Fruit fly (Drosophila melanogaster) whole organism, wandering third instar larva: ENCODE data around the gene ImpL2.
A peak's percentile ranks its signal among the peaks of the same experiment; 100 is the strongest.

Experiments used
- Abd-B ChIP-seq: fragments of >200 bp; optimal IDR thresholded peaks from 2 replicates; lab custom pipeline; 2017; ENCODE audit warnings: missing biosample characterization, missing genetic modification characterization
- CG9705 ChIP-seq: fragments of 200-800 bp; sonication (Bioruptor generic); optimal IDR thresholded peaks from 2 replicates; lab custom pipeline; 2018; ENCODE audit warnings: missing biosample characterization, mild to moderate bottlenecking, missing genetic modification characterization
- CrebA ChIP-seq: fragments of 200-800 bp; sonication (Bioruptor generic); optimal IDR thresholded peaks from 2 replicates; lab custom pipeline; 2016; ENCODE audit warnings: missing biosample characterization, mild to moderate bottlenecking, missing genetic modification characterization, borderline replicate concordance
- Dif ChIP-seq: fragments of 200-275, 200-300 bp; sonication (Bioruptor generic); optimal IDR thresholded peaks from 2 replicates; lab custom pipeline; 2018; ENCODE audit warnings: missing biosample characterization, missing genetic modification characterization; ENCODE audit not compliant: partially characterized antibody
- HLH106 ChIP-seq: fragments of 200-800 bp; optimal IDR thresholded peaks from 3 replicates; lab custom pipeline; 2019; ENCODE audit warnings: missing biosample characterization, mild to moderate bottlenecking, missing genetic modification characterization, moderate library complexity
- Hnf4 ChIP-seq: fragments of 200-800 bp; sonication (Bioruptor generic); optimal IDR thresholded peaks from 2 replicates; lab custom pipeline; 2016; ENCODE audit warnings: missing biosample characterization, mild to moderate bottlenecking, missing genetic modification characterization
- Hr78 ChIP-seq: fragments of >200 bp; optimal IDR thresholded peaks from 2 replicates; lab custom pipeline; 2017; ENCODE audit warnings: missing biosample characterization, missing genetic modification characterization
- Hr83 ChIP-seq: fragments of 200-300 bp; sonication (Bioruptor generic); optimal IDR thresholded peaks from 2 replicates; lab custom pipeline; 2016; ENCODE audit warnings: missing biosample characterization, mild to moderate bottlenecking, missing genetic modification characterization, moderate library complexity; ENCODE audit not compliant: poor library complexity, severe bottlenecking
- Mio ChIP-seq: sonication (Bioruptor generic); optimal IDR thresholded peaks from 2 replicates; lab custom pipeline; 2016; ENCODE audit warnings: missing biosample characterization, missing genetic modification characterization
- Myc ChIP-seq: fragments of >200 bp; optimal IDR thresholded peaks from 2 replicates; lab custom pipeline; 2017
- N ChIP-seq: fragments of >200 bp; optimal IDR thresholded peaks from 2 replicates; lab custom pipeline; 2018; ENCODE audit warnings: missing biosample characterization, missing external identifiers, missing genetic modification characterization
- OdsH ChIP-seq: fragments of 200-800 bp; sonication (Bioruptor generic); optimal IDR thresholded peaks from 2 replicates; lab custom pipeline; 2016; ENCODE audit warnings: missing biosample characterization, mild to moderate bottlenecking, missing genetic modification characterization
- Rel ChIP-seq, 2 experiments: fragments of 200-800 bp; sonication (Bioruptor generic) in 1 of 2; optimal IDR thresholded peaks; 2 replicates in 1 of 2; 3 replicates in 1 of 2; lab custom pipeline; 2016 to 2019; ENCODE audit warnings: mild to moderate bottlenecking in 2 of 2, missing biosample characterization in 2 of 2, missing genetic modification characterization in 2 of 2, moderate library complexity in 1 of 2
- Sp1 ChIP-seq: fragments of 200-800 bp; sonication (Bioruptor generic); optimal IDR thresholded peaks from 3 replicates; lab custom pipeline; 2019; ENCODE audit warnings: missing biosample characterization, mild to moderate bottlenecking, missing genetic modification characterization, moderate library complexity
- brk ChIP-seq: fragments of 200-800 bp; sonication (Bioruptor generic); optimal IDR thresholded peaks from 2 replicates; lab custom pipeline; 2016; ENCODE audit warnings: missing biosample characterization, mild to moderate bottlenecking, missing genetic modification characterization
- dl ChIP-seq, 2 experiments: fragments of 175-275, 200-275 bp in 1 of 2; fragments of 200-275 bp in 1 of 2; sonication (Bioruptor generic); optimal IDR thresholded peaks; lab custom pipeline; 2018; ENCODE audit warnings: mild to moderate bottlenecking in 2 of 2, missing biosample characterization in 2 of 2, missing genetic modification characterization in 2 of 2, moderate library complexity in 2 of 2; ENCODE audit not compliant: partially characterized antibody in 2 of 2, insufficient read depth in 1 of 2
- dmrt93B ChIP-seq: fragments of 200-800 bp; sonication (Bioruptor generic); optimal IDR thresholded peaks from 2 replicates; lab custom pipeline; 2018; ENCODE audit warnings: missing biosample characterization, mild to moderate bottlenecking, missing genetic modification characterization
- ey ChIP-seq: fragments of 200-800 bp; sonication (Bioruptor generic); optimal IDR thresholded peaks from 2 replicates; lab custom pipeline; 2016; ENCODE audit warnings: missing biosample characterization, missing genetic modification characterization
- foxo ChIP-seq, 2 experiments: fragments of 200-800 bp; sonication (Bioruptor generic); optimal IDR thresholded peaks; 2 replicates in 1 of 2; 3 replicates in 1 of 2; lab custom pipeline; 2016 to 2017; ENCODE audit warnings: missing biosample characterization in 2 of 2, missing genetic modification characterization in 2 of 2
- fru ChIP-seq: fragments of 200-800 bp; sonication (Bioruptor generic); optimal IDR thresholded peaks from 3 replicates; lab custom pipeline; 2016; ENCODE audit warnings: missing biosample characterization, mild to moderate bottlenecking, missing genetic modification characterization
- h ChIP-seq: fragments of 200-800 bp; sonication (Bioruptor generic); optimal IDR thresholded peaks from 3 replicates; lab custom pipeline; 2016; ENCODE audit warnings: missing biosample characterization, mild to moderate bottlenecking, missing genetic modification characterization
- lola ChIP-seq: fragments of >200 bp; optimal IDR thresholded peaks from 2 replicates; lab custom pipeline; 2017; ENCODE audit warnings: missing biosample characterization, missing genetic modification characterization
- pan ChIP-seq: fragments of >200 bp; optimal IDR thresholded peaks from 2 replicates; lab custom pipeline; 2017
- psq ChIP-seq: fragments of 200-800 bp; sonication (Bioruptor generic); optimal IDR thresholded peaks from 3 replicates; lab custom pipeline; 2017; ENCODE audit warnings: missing biosample characterization, mild to moderate bottlenecking, missing genetic modification characterization, moderate library complexity
- rgr ChIP-seq: fragments of 200-800 bp; sonication (Bioruptor generic); optimal IDR thresholded peaks from 3 replicates; lab custom pipeline; 2016; ENCODE audit warnings: missing biosample characterization, mild to moderate bottlenecking, missing genetic modification characterization
- sv ChIP-seq: fragments of 200-800 bp; sonication (Bioruptor generic); optimal IDR thresholded peaks from 3 replicates; lab custom pipeline; 2016; ENCODE audit warnings: missing biosample characterization, missing genetic modification characterization
- tai ChIP-seq: sonication (Bioruptor generic); optimal IDR thresholded peaks from 2 replicates; lab custom pipeline; 2016; ENCODE audit warnings: missing biosample characterization, missing genetic modification characterization
- usp ChIP-seq: fragments of >200 bp; optimal IDR thresholded peaks from 2 replicates; lab custom pipeline; 2017; ENCODE audit warnings: missing biosample characterization, missing genetic modification characterization
- woc ChIP-seq: sonication (Bioruptor generic); optimal IDR thresholded peaks from 2 replicates; lab custom pipeline; 2016; ENCODE audit warnings: missing biosample characterization, mild to moderate bottlenecking, missing genetic modification characterization

The ImpL2 gene

dm6 chr3L:4254301-4254834 is 18.4 kb upstream of the ImpL2 start, which contains the start of the genes ago and CG1265:
TSS of gene ago (minus strand) at chr3L:4254306.
TSS of gene CG1265 (plus strand) at chr3L:4254776.
- TF ChIP-seq CrebA (GFP tag; lab: Kevin White, UChicago) (no peak), Mio (GFP tag; lab: Kevin White, UChicago) (no peak), pan (lab: Kevin White, UChicago) (no peak), OdsH (GFP tag; lab: Kevin White, UChicago) (peak; percentile 29), usp (GFP tag; lab: Kevin White, UChicago) (no peak), lola (GFP tag; lab: Kevin White, UChicago) (no peak), Hr78 (no peak), brk (GFP tag; lab: Kevin White, UChicago) (no peak), rgr (GFP tag; lab: Kevin White, UChicago) (peak; percentile 15), Dif (GFP tag; lab: Kevin White, UChicago) (no peak), dmrt93B (GFP tag; lab: Kevin White, UChicago) (peak; percentile 51), h (GFP tag; lab: Kevin White, UChicago) (peak; percentile 29), Hr83 (GFP tag; lab: Kevin White, UChicago) (peak; percentile 2), tai (no peak), woc (GFP tag; lab: Kevin White, UChicago) (peak; percentile 22), Sp1 (GFP tag; lab: Kevin White, UChicago) (peak; percentile 60), ey (no peak), foxo (GFP tag; optimal IDR thresholded peaks at IDR 0.05; lab: Kevin White, UChicago) (peak in 1 of 2 experiments; percentile 36), sv (GFP tag; lab: Kevin White, UChicago) (peak; percentile 15), Abd-B (no peak), psq (GFP tag; lab: Kevin White, UChicago) (peak; percentile 9), N (GFP tag; lab: Kevin White, UChicago) (no peak), CG9705 (peak; percentile 32), Hnf4 (GFP tag; lab: Kevin White, UChicago) (peak; percentile 12), HLH106 (tag; lab: Kevin White, UChicago) (peak; percentile 62), Myc (lab: Kevin White, UChicago) (peak; percentile 1), Rel (GFP tag; optimal IDR thresholded peaks at IDR 0.05; lab: Kevin White, UChicago) (no peak), Rel (tag; optimal IDR thresholded peaks at IDR 0.05; lab: Kevin White, UChicago) (no peak)

dm6 chr3L:4253611-4254300 is 17.8 kb upstream of the ImpL2 start:
- TF ChIP-seq Mio (GFP tag; lab: Kevin White, UChicago) (no peak), N (GFP tag; lab: Kevin White, UChicago) (peak; percentile 14), Rel (GFP tag; optimal IDR thresholded peaks at IDR 0.05; lab: Kevin White, UChicago) (no peak), Rel (tag; optimal IDR thresholded peaks at IDR 0.05; lab: Kevin White, UChicago) (peak; percentile 97)

dm6 chr3L:4252862-4253610 is 17.1 kb upstream of the ImpL2 start:
- peak in 1 of 2 experiments; percentile 28 for TF ChIP-seq foxo (GFP tag; optimal IDR thresholded peaks at IDR 0.05; lab: Kevin White, UChicago)
- peak; percentile 46 for TF ChIP-seq fru
- TF ChIP-seq woc (GFP tag; lab: Kevin White, UChicago) = peak; percentile 45
- peak; percentile 18 for TF ChIP-seq Sp1 (GFP tag; lab: Kevin White, UChicago)
- TF ChIP-seq Rel (GFP tag; optimal IDR thresholded peaks at IDR 0.05; lab: Kevin White, UChicago) = no peak
- no peak for TF ChIP-seq Rel (tag; optimal IDR thresholded peaks at IDR 0.05; lab: Kevin White, UChicago)
- TF ChIP-seq tai = no peak
- peak; percentile 28 for TF ChIP-seq Myc (lab: Kevin White, UChicago)
- TF ChIP-seq brk (GFP tag; lab: Kevin White, UChicago) = no peak
- TF ChIP-seq rgr (GFP tag; lab: Kevin White, UChicago) = peak; percentile 32
- TF ChIP-seq ey = peak; percentile 30
- TF ChIP-seq h (GFP tag; lab: Kevin White, UChicago) = peak; percentile 23
- no peak for TF ChIP-seq dl (GFP tag; optimal IDR thresholded peaks at IDR 0.05; lab: Kevin White, UChicago; ENCODE audit: insufficient read depth in 1 of 2, partially characterized antibody in 2 of 2)
- peak; percentile 84 for TF ChIP-seq psq (GFP tag; lab: Kevin White, UChicago)
